Worm (Caenorhabditis elegans) whole organism, L4 larva: ENCODE results near the gene rbx-1.

ENCODE experiments used
- F49E8.2 ChIP-seq: sonication (generic microtip); optimal IDR thresholded peaks from 2 replicates; lab custom pipeline; 2016; ENCODE audit warnings: missing compliant biosample characterization, mild to moderate bottlenecking, missing genetic modification characterization, borderline replicate concordance
- Y48G9A.11 ChIP-seq: fragments of 200-800 bp; sonication (Bioruptor generic); IDR thresholded peaks from 2 replicates; pipeline ENCODE4 v1.3.6; 2022; ENCODE audit warnings: missing genetic modification reagents, missing genetic modification characterization, missing compliant biosample characterization
- ZK546.5 ChIP-seq, 2 experiments: sonication (generic microtip); optimal IDR thresholded peaks; 2 replicates each; lab custom pipeline; 2017; ENCODE audit warnings: missing biosample characterization in 2 of 2, missing genetic modification characterization in 2 of 2
- aha-1 ChIP-seq: fragments of 150-350 bp; peaks from one replicate; lab custom pipeline; 2014; ENCODE audit warnings: missing biosample characterization, missing genetic modification characterization
- aly-2 ChIP-seq: sonication (generic microtip); optimal IDR thresholded peaks from 2 replicates; lab custom pipeline; 2018; ENCODE audit warnings: missing biosample characterization, missing genetic modification characterization
- ceh-20 ChIP-seq: fragments of 200-800 bp; sonication (Bioruptor generic); IDR thresholded peaks from 2 replicates; pipeline ENCODE4 v1.3.6; 2022; ENCODE audit warnings: missing genetic modification reagents, missing genetic modification characterization, missing compliant biosample characterization
- ceh-28 ChIP-seq: fragments of 150-350 bp; optimal IDR thresholded peaks from 2 replicates; lab custom pipeline; 2014; ENCODE audit warnings: missing biosample characterization, missing genetic modification reagents, missing genetic modification characterization
- ceh-32 ChIP-seq: sonication (generic microtip); optimal IDR thresholded peaks from 2 replicates; lab custom pipeline; 2016; ENCODE audit warnings: mild to moderate bottlenecking, missing genetic modification characterization, missing compliant biosample characterization; ENCODE audit not compliant: poor library complexity
- ceh-44 ChIP-seq: fragments of 200-800 bp; sonication (Bioruptor generic); IDR thresholded peaks from 2 replicates; pipeline ENCODE4 v1.3.6; 2022; ENCODE audit warnings: missing genetic modification reagents, missing genetic modification characterization, missing compliant biosample characterization
- daf-16 ChIP-seq, 3 experiments: sonication (generic microtip); optimal IDR thresholded peaks; 2 replicates each; lab custom pipeline; 2016 to 2017; ENCODE audit warnings: missing genetic modification characterization in 3 of 3, missing genetic modification reagents in 3 of 3, mild to moderate bottlenecking in 2 of 3, missing compliant biosample characterization in 2 of 3, missing biosample characterization in 1 of 3, moderate library complexity in 1 of 3
- daf-19 ChIP-seq: fragments of 200-800 bp; sonication (Bioruptor generic); conservative IDR thresholded peaks from 2 replicates; pipeline ENCODE4 v1.3.6; 2022; ENCODE audit warnings: missing genetic modification characterization, missing compliant biosample characterization
- daf-8 ChIP-seq: fragments of 200-800 bp; sonication (Bioruptor generic); IDR thresholded peaks from 2 replicates; pipeline ENCODE4 v1.3.6; 2022; ENCODE audit warnings: missing genetic modification characterization, missing compliant biosample characterization
- dmd-8 ChIP-seq: fragments of 200-800 bp; sonication (Bioruptor generic); IDR thresholded peaks from 2 replicates; pipeline ENCODE4 v1.3.6; 2022; ENCODE audit warnings: missing genetic modification characterization, missing compliant biosample characterization
- dmd-9 ChIP-seq: fragments of 200-800 bp; sonication (Bioruptor generic); IDR thresholded peaks from 2 replicates; pipeline ENCODE4 v1.3.6; 2022; ENCODE audit warnings: missing genetic modification reagents, missing genetic modification characterization, missing compliant biosample characterization
- duxl-1 ChIP-seq: sonication (generic microtip); optimal IDR thresholded peaks from 2 replicates; lab custom pipeline; 2016; ENCODE audit warnings: mild to moderate bottlenecking, missing genetic modification characterization, moderate library complexity, missing compliant biosample characterization; ENCODE audit not compliant: poor library complexity
- egl-27 ChIP-seq: sonication (generic microtip); optimal IDR thresholded peaks from 3 replicates; lab custom pipeline; 2017; ENCODE audit warnings: missing biosample characterization, missing genetic modification reagents, missing genetic modification characterization
- hif-1 ChIP-seq, 2 experiments: sonication (generic microtip); optimal IDR thresholded peaks; 2 replicates each; lab custom pipeline; 2016 to 2017; ENCODE audit warnings: missing compliant biosample characterization in 2 of 2, missing genetic modification characterization in 2 of 2, missing genetic modification reagents in 2 of 2, missing genotype in 2 of 2, mild to moderate bottlenecking in 1 of 2
- hmg-1.1 ChIP-seq: fragments of 200-800 bp; sonication (Bioruptor generic); IDR thresholded peaks from 2 replicates; pipeline ENCODE4 v1.3.6; 2022; ENCODE audit warnings: missing genetic modification reagents, missing genetic modification characterization, missing compliant biosample characterization
- lin-1 ChIP-seq: fragments of 200-800 bp; sonication (Bioruptor generic); IDR thresholded peaks from 2 replicates; pipeline ENCODE4 v1.3.6; 2022; ENCODE audit warnings: missing genetic modification reagents, missing genetic modification characterization, missing compliant biosample characterization
- lin-13 ChIP-seq: fragments of 150-350 bp; optimal IDR thresholded peaks from 2 replicates; lab custom pipeline; 2014; ENCODE audit warnings: missing biosample characterization, missing genetic modification reagents, missing genetic modification characterization
- lin-15B ChIP-seq: fragments of 150-350 bp; sonication (generic microtip); optimal IDR thresholded peaks from 3 replicates; lab custom pipeline; 2014; ENCODE audit warnings: missing biosample characterization, missing genetic modification characterization
- lin-39 ChIP-seq: fragments of 150-350 bp; optimal IDR thresholded peaks from 2 replicates; lab custom pipeline; 2014; ENCODE audit warnings: missing biosample characterization, missing genetic modification reagents, missing genetic modification characterization
- lir-3 ChIP-seq: sonication (generic microtip); optimal IDR thresholded peaks from 2 replicates; lab custom pipeline; 2016; ENCODE audit warnings: mild to moderate bottlenecking, missing genetic modification characterization, missing compliant biosample characterization
- lsy-2 ChIP-seq, 2 experiments: fragments of 150-350 bp in 1 of 2; sonication (generic microtip) in 1 of 2; optimal IDR thresholded peaks; 2 replicates each; lab custom pipeline; 2014 to 2017; ENCODE audit warnings: missing biosample characterization in 2 of 2, missing genetic modification characterization in 2 of 2
- mdl-1 ChIP-seq, 2 experiments: fragments of 150-350 bp in 1 of 2; sonication (generic microtip) in 1 of 2; optimal IDR thresholded peaks; 2 replicates each; lab custom pipeline; 2014 to 2017; ENCODE audit warnings: missing biosample characterization in 2 of 2, missing genetic modification characterization in 2 of 2
- mdt-29 ChIP-seq: fragments of 200-800 bp; sonication (Bioruptor generic); IDR thresholded peaks from 2 replicates; pipeline ENCODE4 v1.3.6; 2022; ENCODE audit warnings: missing genetic modification reagents, missing genetic modification characterization, missing compliant biosample characterization
- mep-1 ChIP-seq: fragments of 150-350 bp; sonication (generic microtip); optimal IDR thresholded peaks from 3 replicates; lab custom pipeline; 2014; ENCODE audit warnings: missing biosample characterization, missing genetic modification characterization
- mes-2 ChIP-seq: sonication (generic microtip); optimal IDR thresholded peaks from 2 replicates; lab custom pipeline; 2016; ENCODE audit warnings: missing genotype, mild to moderate bottlenecking, missing genetic modification characterization, missing compliant biosample characterization; ENCODE audit not compliant: poor library complexity, severe bottlenecking
- nhr-102 ChIP-seq: sonication (generic microtip); optimal IDR thresholded peaks from 2 replicates; lab custom pipeline; 2016; ENCODE audit warnings: mild to moderate bottlenecking, missing genetic modification characterization, moderate library complexity, missing compliant biosample characterization
- nhr-111 ChIP-seq: fragments of 200-800 bp; sonication (Bioruptor generic); optimal IDR thresholded peaks from 2 replicates; lab custom pipeline; 2018; ENCODE audit warnings: mild to moderate bottlenecking, missing genetic modification characterization, missing compliant biosample characterization
- nhr-237 ChIP-seq: sonication (generic microtip); optimal IDR thresholded peaks from 2 replicates; lab custom pipeline; 2017; ENCODE audit warnings: missing biosample characterization, missing genetic modification characterization
- nhr-25 ChIP-seq: sonication (generic microtip); optimal IDR thresholded peaks from 2 replicates; lab custom pipeline; 2017; ENCODE audit warnings: missing genetic modification characterization, mild to moderate bottlenecking, missing compliant biosample characterization, antibody characterized with exemption, moderate library complexity, borderline replicate concordance; ENCODE audit not compliant: insufficient read depth
- nhr-6 ChIP-seq: fragments of 150-350 bp; optimal IDR thresholded peaks from 2 replicates; lab custom pipeline; 2014; ENCODE audit warnings: missing biosample characterization, missing genetic modification characterization
- nhr-77 ChIP-seq: fragments of 150-350 bp; optimal IDR thresholded peaks from 2 replicates; lab custom pipeline; 2014; ENCODE audit warnings: missing biosample characterization, missing genetic modification characterization
- pha-4 ChIP-seq, 2 experiments: fragments of 150-350 bp in 1 of 2; fragments of 200-800 bp in 1 of 2; sonication (Bioruptor generic) in 1 of 2; IDR thresholded peaks in 1 of 2; optimal IDR thresholded peaks in 1 of 2; 2 replicates each; pipeline versions ENCODE4 v1.3.6 to Lab custom; 2014 to 2022; ENCODE audit warnings: missing genetic modification characterization in 2 of 2, missing genetic modification reagents in 2 of 2, missing biosample characterization in 1 of 2, missing compliant biosample characterization in 1 of 2
- sdz-12 ChIP-seq: fragments of 200-800 bp; sonication (Bioruptor generic); optimal IDR thresholded peaks from 2 replicates; lab custom pipeline; 2018; ENCODE audit warnings: mild to moderate bottlenecking, missing genetic modification characterization, missing compliant biosample characterization
- snpc-1.2 ChIP-seq: fragments of 200-800 bp; sonication (Bioruptor generic); IDR thresholded peaks from 2 replicates; pipeline ENCODE4 v1.3.6; 2022; ENCODE audit warnings: missing genetic modification reagents, missing genetic modification characterization, missing compliant biosample characterization
- spr-3 ChIP-seq: fragments of 200-800 bp; sonication (Bioruptor generic); optimal IDR thresholded peaks from 2 replicates; lab custom pipeline; 2018; ENCODE audit warnings: mild to moderate bottlenecking, missing genetic modification characterization, missing compliant biosample characterization
- tag-97 ChIP-seq: fragments of 200-800 bp; sonication (Bioruptor generic); IDR thresholded peaks from 2 replicates; pipeline ENCODE4 v1.3.6; 2022; ENCODE audit warnings: missing genetic modification characterization, missing compliant biosample characterization
- unc-130 ChIP-seq: sonication (generic microtip); optimal IDR thresholded peaks from 2 replicates; lab custom pipeline; 2016; ENCODE audit warnings: missing genetic modification reagents, missing genetic modification characterization, missing compliant biosample characterization
- unc-62 ChIP-seq, 3 experiments: fragments of 150-350 bp in 1 of 3; sonication (generic microtip); optimal IDR thresholded peaks in 2 of 3; peaks in 1 of 3; 1 replicate in 1 of 3; 2 replicates in 2 of 3; lab custom pipeline; 2014 to 2017; ENCODE audit warnings: missing biosample characterization in 3 of 3, missing genetic modification characterization in 3 of 3, missing genetic modification reagents in 3 of 3, missing genotype in 1 of 3
- ztf-11 ChIP-seq: fragments of 150-350 bp; optimal IDR thresholded peaks from 2 replicates; lab custom pipeline; 2014; ENCODE audit warnings: missing biosample characterization, missing genetic modification characterization
- ztf-7 ChIP-seq: fragments of 150-350 bp; optimal IDR thresholded peaks from 2 replicates; lab custom pipeline; 2014; ENCODE audit warnings: missing biosample characterization, missing genetic modification characterization

rbx-1 gene

ce11 chrV:9730743-9731706 is 40.7 kb upstream of the rbx-1 start (continued):
- TF ChIP-seq spr-3 (GFP tag; lab: Kevin White, UChicago), result peak; percentile 6
- no peak for TF ChIP-seq nhr-111
- peak; percentile 17 for TF ChIP-seq duxl-1 (tag; lab: Kevin White, UChicago)
- TF ChIP-seq lin-1, result peak; percentile 22; the same call in 1 of the 2 replicates
- peak; percentile 96 to 98 for TF ChIP-seq mdl-1 (tag; optimal IDR thresholded peaks at IDR 0.05; lab: Kevin White, UChicago)
- peak; percentile 87 for TF ChIP-seq ceh-20 (GFP tag; lab: Robert Waterston, UW)
- peak; percentile 84; the same call in 1 of the 2 replicates for TF ChIP-seq ceh-44 (GFP tag; lab: Robert Waterston, UW)
- no peak for TF ChIP-seq unc-130
- TF ChIP-seq nhr-25, result peak; percentile 95
- peak; percentile 87 for TF ChIP-seq sdz-12
- TF ChIP-seq daf-8 (GFP tag; lab: Robert Waterston, UW), result no peak
- TF ChIP-seq dmd-9 (GFP tag; lab: Robert Waterston, UW), result peak; percentile 64; the same call in 1 of the 2 replicates
- peak; percentile 30; the same call in 1 of the 2 replicates for TF ChIP-seq mdt-29 (GFP tag; lab: Robert Waterston, UW)
- TF ChIP-seq lin-15B, result no peak
- no peak for TF ChIP-seq tag-97 (GFP tag; lab: Robert Waterston, UW)
- TF ChIP-seq ceh-32 (tag; lab: Kevin White, UChicago), result no peak
- no peak for TF ChIP-seq lin-39 (tag; lab: Kevin White, UChicago)
- TF ChIP-seq mep-1 (tag; lab: Kevin White, UChicago), result peak; percentile 96
- TF ChIP-seq ztf-11 (tag; lab: Kevin White, UChicago), result no peak
- peak; percentile 68; the same call in 1 of the 2 replicates for TF ChIP-seq dmd-8 (GFP tag; lab: Robert Waterston, UW)
- no peak for TF ChIP-seq F49E8.2 (tag; lab: Kevin White, UChicago)
- TF ChIP-seq Y48G9A.11 (GFP tag; lab: Robert Waterston, UW), result no peak
- peak; percentile 100 for TF ChIP-seq aha-1
- no peak for TF ChIP-seq lir-3 (tag; lab: Kevin White, UChicago)
- TF ChIP-seq daf-19 (GFP tag; lab: Robert Waterston, UW), result peak; percentile 61; the same call in 1 of the 2 replicates
- TF ChIP-seq unc-62 (GFP tag; optimal IDR thresholded peaks at IDR 0.05 in 1 of 2; lab: Kevin White, UChicago), result peak; percentile 66 to 99
- peak; percentile 75 for TF ChIP-seq unc-62 (tag; optimal IDR thresholded peaks at IDR 0.05; lab: Kevin White, UChicago)
- TF ChIP-seq nhr-6 (tag; lab: Kevin White, UChicago), result peak; percentile 78
- no peak for TF ChIP-seq aly-2
- peak in 1 of 2 experiments; percentile 88 for TF ChIP-seq ZK546.5 (tag; optimal IDR thresholded peaks at IDR 0.05; lab: Kevin White, UChicago)
- TF ChIP-seq ceh-28 (tag; lab: Kevin White, UChicago), result peak; percentile 54
- TF ChIP-seq ztf-7 (tag; lab: Kevin White, UChicago), result peak; percentile 42
- peak; percentile 29 for TF ChIP-seq nhr-237 (tag; lab: Kevin White, UChicago)
- peak; percentile 74 for TF ChIP-seq nhr-102 (tag; lab: Kevin White, UChicago)

ce11 chrV:9729462-9730162 is 39.3 kb upstream of the rbx-1 start, which contains the start of the genes aagr-3 and drap-1:
Gene aagr-3 (minus strand): TSS chrV:9729512.
Gene drap-1 (plus strand): TSS chrV:9730106.
- peak in 1 of 2 experiments; percentile 40 for TF ChIP-seq hif-1 (tag; optimal IDR thresholded peaks at IDR 0.05; lab: Kevin White, UChicago)
- TF ChIP-seq snpc-1.2 (GFP tag; lab: Robert Waterston, UW), result no peak
- TF ChIP-seq lin-13 (GFP tag; lab: Kevin White, UChicago), result peak; percentile 43
- no peak for TF ChIP-seq egl-27
- no peak for TF ChIP-seq mdt-29 (GFP tag; lab: Robert Waterston, UW)
- TF ChIP-seq mdl-1 (tag; optimal IDR thresholded peaks at IDR 0.05; lab: Kevin White, UChicago), result peak in 1 of 2 experiments; percentile 33
- peak; percentile 39; the same call in 1 of the 2 replicates for TF ChIP-seq hmg-1.1 (GFP tag; lab: Robert Waterston, UW)
- TF ChIP-seq nhr-25, result no peak
- peak; percentile 84 for TF ChIP-seq nhr-6 (tag; lab: Kevin White, UChicago)
- no peak for TF ChIP-seq tag-97 (GFP tag; lab: Robert Waterston, UW)
- peak in 1 of 2 experiments; percentile 89 for TF ChIP-seq lsy-2 (tag; optimal IDR thresholded peaks at IDR 0.05; lab: Kevin White, UChicago)
- TF ChIP-seq daf-16 (GFP tag; optimal IDR thresholded peaks at IDR 0.05; lab: Kevin White, UChicago), result no peak
- TF ChIP-seq daf-16 (tag; optimal IDR thresholded peaks at IDR 0.05; lab: Kevin White, UChicago), result peak; percentile 82
- peak; percentile 66 for TF ChIP-seq nhr-77 (tag; lab: Kevin White, UChicago)
- peak; percentile 78 for TF ChIP-seq aha-1
- TF ChIP-seq mes-2 (tag; lab: Kevin White, UChicago), result peak; percentile 67
- TF ChIP-seq pha-4 (GFP tag; IDR thresholded peaks at IDR 0.05; lab: Robert Waterston, UW), result no peak
- peak; percentile 67 for TF ChIP-seq pha-4 (tag; optimal IDR thresholded peaks at IDR 0.05; lab: Kevin White, UChicago)
